Fruit fly (Drosophila melanogaster): Measurements from ENCODE around the gene His2Av.

The His2Av gene

dm6 chr3R:26881121-26881895 is 14.6 kb downstream of the His2Av start, which contains the start of the genes ro and T48:
TSS of gene ro (minus strand) at chr3R:26881171.
TSS of gene T48 (plus strand) at chr3R:26881734.
- no peak for TF ChIP-seq noc (tag; optimal IDR thresholded peaks at IDR 0.05)

dm6 chr3R:26882230-26883014 is 15.7 kb downstream of the His2Av start:
- TF ChIP-seq noc (tag; optimal IDR thresholded peaks at IDR 0.05): no peak

- no peak for TF ChIP-seq noc (tag; optimal IDR thresholded peaks at IDR 0.05)
These were observed 16.2 kb downstream of the His2Av start for dm6 chr3R:26883015-26883292.

DNA sequence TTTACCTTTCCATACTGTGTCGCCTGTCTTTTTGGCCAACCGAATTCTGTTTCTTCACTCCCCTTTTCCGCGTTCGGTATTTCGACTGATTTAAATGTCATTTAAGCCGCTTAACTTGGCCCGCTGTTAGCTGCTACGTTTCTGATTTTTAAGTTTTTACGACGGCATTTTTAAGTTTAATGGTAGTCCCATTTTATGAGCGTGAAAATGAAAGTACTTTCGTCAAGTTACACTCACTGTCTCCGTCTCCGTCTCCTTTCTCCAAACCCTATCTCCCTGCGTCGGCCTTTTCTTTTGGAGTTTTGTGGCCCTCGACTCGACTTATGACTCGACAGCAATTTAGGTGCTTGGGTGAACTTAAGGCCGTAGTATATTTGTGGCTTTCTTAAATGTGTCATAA is 18.5 kb downstream of the His2Av start:
- TF ChIP-seq noc (tag; optimal IDR thresholded peaks at IDR 0.05): no peak

dm6 chr3R:26886283-26886689 is 19.6 kb downstream of the His2Av start:
- TF ChIP-seq noc (tag; optimal IDR thresholded peaks at IDR 0.05): peak; percentile 65

DNA sequence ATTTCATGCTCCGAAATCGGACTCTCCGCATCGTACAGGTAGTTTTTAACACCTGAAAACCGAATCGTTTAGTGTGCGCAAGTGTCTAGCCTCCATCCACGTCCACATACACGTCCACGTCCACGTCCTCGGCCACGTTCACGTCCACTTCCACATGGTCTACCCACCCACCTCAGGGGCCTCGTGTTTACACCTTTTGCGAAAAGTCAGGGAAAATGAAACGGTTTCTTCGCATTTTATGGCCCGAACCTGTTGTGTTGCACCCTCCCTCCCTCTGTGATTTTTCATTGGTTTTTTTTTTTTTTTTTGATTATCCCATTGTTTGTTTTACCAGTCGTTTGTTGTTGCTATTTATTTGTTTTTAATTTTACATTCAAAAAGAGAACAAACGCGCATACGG is 20.4 kb downstream of the His2Av start:
- TF ChIP-seq noc (tag; optimal IDR thresholded peaks at IDR 0.05): no peak

DNA sequence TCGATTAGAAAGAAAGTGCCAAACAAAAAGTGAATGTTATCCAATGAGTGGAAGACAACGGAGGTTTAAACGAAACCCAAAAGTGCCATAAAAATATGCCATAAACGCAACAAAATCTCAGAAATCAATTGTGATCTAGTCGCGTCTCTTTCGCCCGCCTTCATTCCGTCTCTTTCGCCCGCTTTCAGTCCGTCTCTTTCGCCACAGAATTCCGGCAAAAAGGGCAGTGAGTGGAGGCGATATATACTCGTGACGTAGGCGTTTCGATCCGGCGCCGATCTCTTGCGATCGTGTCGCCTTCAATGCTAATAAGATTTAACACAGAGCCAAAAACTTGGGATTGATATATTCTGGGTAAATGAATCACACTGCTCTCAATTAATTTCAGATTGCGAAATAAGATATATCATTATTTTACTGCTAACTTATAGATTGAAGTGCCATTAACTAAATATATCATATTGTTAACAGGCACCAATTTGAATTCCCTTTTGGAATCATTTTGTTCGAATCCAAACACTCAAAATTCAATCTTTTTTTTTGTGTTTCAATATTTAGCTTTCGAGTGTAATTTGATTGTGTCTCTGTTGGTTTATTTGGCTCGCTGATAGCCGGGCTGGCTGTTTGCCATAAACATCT is 21.5 kb downstream of the His2Av start:
- TF ChIP-seq noc (tag; optimal IDR thresholded peaks at IDR 0.05): no peak

- TF ChIP-seq noc (tag; optimal IDR thresholded peaks at IDR 0.05): no peak
These were observed 23.4 kb downstream of the His2Av start for dm6 chr3R:26890088-26890487.

dm6 chr3R:26890499-26890898 is 23.8 kb downstream of the His2Av start:
- TF ChIP-seq noc (tag; optimal IDR thresholded peaks at IDR 0.05): no peak

DNA sequence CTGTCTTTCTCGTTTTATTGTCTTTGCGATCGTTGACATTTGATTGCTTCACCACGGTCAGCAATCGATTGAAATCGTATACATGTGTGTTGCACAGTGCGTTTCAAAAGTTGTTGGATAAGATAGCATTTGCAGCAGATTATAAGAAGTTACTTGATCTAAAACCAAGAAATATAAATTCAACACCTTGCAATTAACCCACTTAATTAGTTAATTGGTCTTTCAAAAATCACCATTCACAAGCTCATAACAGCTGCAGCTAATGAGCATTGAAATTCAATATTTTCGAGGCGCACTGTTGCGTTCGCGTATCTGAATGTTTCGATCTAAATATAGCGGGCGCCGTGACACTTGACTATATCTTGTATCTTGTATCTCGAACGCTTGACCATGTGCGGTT is 26.0 kb downstream of the His2Av start:
- TF ChIP-seq noc (tag; optimal IDR thresholded peaks at IDR 0.05): no peak

DNA sequence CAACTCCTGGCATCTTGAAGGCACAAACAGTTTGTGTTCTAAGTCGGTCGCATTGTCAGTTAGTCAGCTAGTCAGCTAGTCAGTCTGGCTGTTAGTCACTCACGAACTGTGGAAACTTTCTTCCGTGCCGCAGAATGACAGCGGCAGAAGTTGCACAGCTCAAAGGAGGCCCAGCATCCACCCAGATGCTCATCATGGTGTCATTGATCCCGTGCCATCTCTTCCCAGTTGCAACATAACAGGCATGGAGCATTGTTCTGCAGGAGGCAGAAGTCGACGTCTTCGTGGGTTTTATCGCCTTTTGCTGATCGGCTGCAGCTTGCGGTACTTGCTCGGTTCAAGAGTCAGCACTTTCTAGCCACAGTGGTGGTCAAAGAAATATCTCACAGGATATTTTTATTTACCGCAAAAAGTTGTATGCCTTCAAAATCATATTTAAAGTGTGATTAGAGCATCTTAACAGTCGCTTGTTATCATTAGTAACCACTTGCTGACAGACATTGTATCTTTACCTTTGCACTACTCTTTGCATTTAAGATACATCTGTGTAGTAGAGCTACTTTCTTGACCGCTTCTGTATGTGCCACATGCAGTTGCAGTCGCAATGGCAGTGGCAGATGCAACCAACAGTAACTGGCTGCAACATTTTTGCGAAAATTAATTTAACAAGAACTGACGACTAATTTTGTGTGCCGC is 27.0 kb downstream of the His2Av start:
- TF ChIP-seq noc (tag; optimal IDR thresholded peaks at IDR 0.05): no peak

DNA sequence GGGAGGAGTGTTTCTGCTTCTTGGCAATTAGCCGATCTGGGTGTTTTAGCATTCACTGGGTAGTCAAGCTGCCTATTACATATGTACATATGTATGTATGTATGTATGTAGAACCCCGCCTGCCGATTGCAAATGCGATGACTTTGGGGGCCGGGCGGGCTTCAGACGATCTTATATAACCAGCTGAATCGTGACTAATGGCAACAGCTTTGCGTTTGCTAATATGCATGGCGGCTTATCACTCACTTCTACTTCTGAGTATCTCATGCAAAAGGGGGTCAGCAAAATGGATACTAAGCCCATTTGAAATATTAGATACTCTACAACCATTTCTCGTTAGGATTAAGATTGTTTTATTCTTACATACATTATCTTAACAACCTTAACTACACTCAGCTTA is 29.5 kb downstream of the His2Av start:
- no peak for TF ChIP-seq noc (tag; optimal IDR thresholded peaks at IDR 0.05)

DNA sequence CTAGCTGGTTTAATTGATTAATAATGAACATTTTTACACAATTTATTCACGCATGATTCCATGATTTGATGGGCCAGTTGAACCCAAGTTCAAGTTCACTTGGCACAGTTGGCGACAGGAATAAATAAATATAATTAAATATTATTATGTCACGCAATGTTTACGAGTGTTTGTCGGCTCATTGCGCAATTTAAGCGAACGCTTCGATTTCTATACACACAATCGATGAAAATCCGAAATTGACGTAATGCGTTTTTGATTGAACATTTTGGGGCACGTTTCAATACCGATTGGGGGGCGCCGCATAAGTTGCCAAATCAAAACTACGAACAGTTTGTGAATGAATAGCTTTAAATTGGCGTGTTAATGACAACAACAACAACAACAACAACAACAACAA is 30.6 kb downstream of the His2Av start:
- TF ChIP-seq noc (tag; optimal IDR thresholded peaks at IDR 0.05): no peak

DNA sequence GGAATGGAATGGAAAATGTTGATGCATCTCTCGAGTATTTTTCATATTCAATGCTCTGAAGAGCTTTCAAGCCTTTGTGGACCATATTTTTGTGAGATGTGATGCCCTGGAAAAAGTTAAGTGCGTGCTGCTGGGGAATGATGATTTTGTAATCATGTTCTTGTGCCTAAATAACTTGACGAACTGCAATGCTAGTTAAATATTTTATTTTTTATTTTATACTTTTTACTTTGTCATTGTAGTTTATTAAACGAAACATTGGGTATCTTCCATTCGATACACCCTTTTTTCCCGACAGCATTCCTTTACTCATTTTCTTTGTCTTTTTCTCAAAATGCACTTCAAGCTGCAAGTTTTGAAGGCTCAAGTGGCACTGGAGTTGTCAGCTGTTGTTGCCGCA is 33.3 kb downstream of the His2Av start:
- no peak for TF ChIP-seq noc (tag; optimal IDR thresholded peaks at IDR 0.05)

DNA sequence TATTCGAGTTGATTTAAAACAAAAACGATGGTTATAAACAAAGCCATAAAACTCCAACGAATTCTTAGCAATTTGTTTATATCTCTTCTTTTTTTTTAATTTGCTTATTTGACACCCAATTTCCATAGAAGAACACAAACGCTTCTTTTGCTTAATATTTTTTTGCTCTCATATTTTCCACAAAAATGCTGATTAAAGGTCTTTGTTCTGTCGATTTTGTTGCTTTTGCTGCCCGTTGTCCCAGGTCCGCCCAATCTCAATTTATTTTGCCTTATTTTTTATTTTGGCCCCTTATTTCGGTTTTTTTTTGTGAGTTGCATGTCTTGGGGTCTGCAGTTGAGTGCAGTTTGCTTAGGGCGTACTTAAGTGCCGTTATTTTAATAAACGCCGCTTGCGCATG is 39.3 kb downstream of the His2Av start:
- no peak for TF ChIP-seq noc (tag; optimal IDR thresholded peaks at IDR 0.05)
